Worm (Caenorhabditis elegans): ENCODE measurements around the gene F35C5.12.

DNA sequence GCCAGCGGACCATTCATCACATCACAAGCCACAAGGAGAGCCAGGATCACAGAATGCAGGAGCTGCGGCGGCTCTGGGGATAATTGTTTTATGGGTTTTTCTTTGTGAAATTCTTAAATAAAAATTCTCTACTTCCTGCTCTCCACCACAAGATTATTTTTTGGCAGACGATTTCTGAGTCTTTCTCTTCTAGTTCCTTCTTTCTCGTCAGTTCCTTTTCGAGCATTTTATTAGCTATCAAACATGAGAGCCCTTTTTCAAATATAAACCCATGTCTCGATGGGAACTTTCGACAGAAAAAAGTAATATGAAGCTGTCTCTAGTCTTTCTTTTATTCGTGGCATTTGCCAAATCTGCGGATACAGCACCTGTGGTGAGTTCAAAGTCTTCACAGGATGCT is 25.9 kb downstream of the F35C5.12 start, which contains the start of gene F35C5.3:
- TF ChIP-seq him-1 (tag; optimal IDR thresholded peaks at IDR 0.05) (no peak), dao-5 (tag; optimal IDR thresholded peaks at IDR 0.05) (no peak)

All from whole organism, L4/young adult.